Fruit fly (Drosophila melanogaster) whole organism: ENCODE results near the gene CG15534.

Experiments used
- CG8478 ChIP-seq: fragments of >200 bp; optimal IDR thresholded peaks from 2 replicates; lab custom pipeline; 2018; ENCODE audit warnings: inconsistent platforms
- Dll ChIP-seq: fragments of >200 bp; optimal IDR thresholded peaks from 2 replicates; lab custom pipeline; 2017
- EcR ChIP-seq, 2 experiments: fragments of >200 bp; optimal IDR thresholded peaks; 2 replicates each; lab custom pipeline; 2017; ENCODE audit warnings: missing biosample characterization in 2 of 2, missing genetic modification characterization in 2 of 2, missing genetic modification reagents in 2 of 2
- pan ChIP-seq: fragments of >200 bp; optimal IDR thresholded peaks from 2 replicates; lab custom pipeline; 2017
- psq ChIP-seq: fragments of >200 bp; optimal IDR thresholded peaks from 2 replicates; lab custom pipeline; 2017
- usp ChIP-seq: fragments of >200 bp; optimal IDR thresholded peaks from 2 replicates; lab custom pipeline; 2017; ENCODE audit warnings: missing biosample characterization, missing genetic modification characterization, mixed read lengths

CG15534 gene

dm6 chr3R:30465775-30466494 is 34.1 kb downstream of the CG15534 start, which contains the start of gene PH4alphaEFB:
TSS of gene PH4alphaEFB (plus strand) at chr3R:30466050.
- no peak for TF ChIP-seq EcR (GFP tag; optimal IDR thresholded peaks at IDR 0.05; lab: Kevin White, UChicago)
- TF ChIP-seq usp, result no peak
- TF ChIP-seq pan, result no peak
- no peak for TF ChIP-seq Dll (lab: Kevin White, UChicago)
- no peak for TF ChIP-seq psq (lab: Kevin White, UChicago)
- no peak for TF ChIP-seq CG8478 (lab: Kevin White, UChicago)

dm6 chr3R:30466515-30466914 is 34.7 kb downstream of the CG15534 start:
- TF ChIP-seq Dll (lab: Kevin White, UChicago) (no peak), EcR (GFP tag; optimal IDR thresholded peaks at IDR 0.05; lab: Kevin White, UChicago) (no peak), psq (lab: Kevin White, UChicago) (no peak), pan (no peak), CG8478 (lab: Kevin White, UChicago) (no peak), usp (no peak)

dm6 chr3R:30467062-30467461 is 35.2 kb downstream of the CG15534 start:
- no peak for TF ChIP-seq pan
- TF ChIP-seq usp, result no peak
- TF ChIP-seq psq (lab: Kevin White, UChicago), result no peak
- no peak for TF ChIP-seq CG8478 (lab: Kevin White, UChicago)
- no peak for TF ChIP-seq EcR (GFP tag; optimal IDR thresholded peaks at IDR 0.05; lab: Kevin White, UChicago)
- no peak for TF ChIP-seq Dll (lab: Kevin White, UChicago)

- TF ChIP-seq CG8478 (lab: Kevin White, UChicago), result no peak
- TF ChIP-seq usp, result no peak
- TF ChIP-seq psq (lab: Kevin White, UChicago), result no peak
- TF ChIP-seq EcR (GFP tag; optimal IDR thresholded peaks at IDR 0.05; lab: Kevin White, UChicago), result no peak
- no peak for TF ChIP-seq pan
- no peak for TF ChIP-seq Dll (lab: Kevin White, UChicago)
Observed at dm6 chr3R:30470690-30471089, 38.8 kb downstream of the CG15534 start.

dm6 chr3R:30472331-30472730 is 40.5 kb downstream of the CG15534 start:
- TF ChIP-seq usp (no peak), psq (lab: Kevin White, UChicago) (no peak), EcR (GFP tag; optimal IDR thresholded peaks at IDR 0.05; lab: Kevin White, UChicago) (no peak), Dll (lab: Kevin White, UChicago) (no peak), CG8478 (lab: Kevin White, UChicago) (no peak), pan (no peak)

dm6 chr3R:30474667-30475213 is 42.9 kb downstream of the CG15534 start:
- TF ChIP-seq CG8478 (lab: Kevin White, UChicago) (no peak), Dll (lab: Kevin White, UChicago) (no peak), pan (no peak), psq (lab: Kevin White, UChicago) (no peak), usp (no peak), EcR (GFP tag; optimal IDR thresholded peaks at IDR 0.05; lab: Kevin White, UChicago) (no peak)

dm6 chr3R:30475910-30476309 is 44.0 kb downstream of the CG15534 start:
- TF ChIP-seq EcR (GFP tag; optimal IDR thresholded peaks at IDR 0.05; lab: Kevin White, UChicago) (no peak), CG8478 (lab: Kevin White, UChicago) (no peak), pan (peak; percentile 19)

- no peak for TF ChIP-seq pan
- no peak for TF ChIP-seq CG8478 (lab: Kevin White, UChicago)
- TF ChIP-seq EcR (GFP tag; optimal IDR thresholded peaks at IDR 0.05; lab: Kevin White, UChicago), result no peak
- TF ChIP-seq usp, result no peak
- no peak for TF ChIP-seq psq (lab: Kevin White, UChicago)
- TF ChIP-seq Dll (lab: Kevin White, UChicago), result no peak
Observed at dm6 chr3R:30476367-30476766, 44.5 kb downstream of the CG15534 start, which contains the start of gene spdo. TSS of gene spdo (plus strand) at chr3R:30476684.
